Fruit fly (Drosophila melanogaster): Measurements from ENCODE around the gene Ostgamma.

The Ostgamma gene

DNA sequence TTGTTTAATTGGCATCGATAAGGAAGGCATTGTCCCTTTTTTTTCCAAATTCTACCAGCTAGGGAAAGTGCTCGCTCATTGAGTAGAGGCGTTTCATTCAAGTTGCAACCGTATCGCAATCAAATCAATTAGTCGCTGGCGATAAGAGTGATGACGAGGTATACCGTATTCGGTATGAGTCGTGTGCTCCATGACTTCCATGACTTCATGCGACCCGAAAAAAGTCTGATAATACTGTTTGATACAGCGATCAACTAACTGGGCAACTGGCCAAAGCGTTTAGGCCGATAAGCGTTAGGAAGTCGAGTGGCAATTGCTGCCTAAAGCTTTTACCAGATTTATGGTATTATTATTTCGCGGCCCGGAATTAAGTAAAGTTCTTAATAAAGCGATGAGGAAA is 36.5 kb upstream of the Ostgamma start:
- TF ChIP-seq dsx (GFP tag; optimal IDR thresholded peaks at IDR 0.05; ENCODE audit: poor library complexity, severe bottlenecking) (no peak), CG32006 (GFP tag; optimal IDR thresholded peaks at IDR 0.05) (no peak), Hr39 (GFP tag; optimal IDR thresholded peaks at IDR 0.05) (no peak), vri (GFP tag; optimal IDR thresholded peaks at IDR 0.05) (peak; percentile 70), svp (GFP tag) (peak; percentile 84), Gug (GFP tag; IDR thresholded peaks at IDR 0.05) (no peak), fd85E (GFP tag; optimal IDR thresholded peaks at IDR 0.05) (no peak), CG6854 (GFP tag; optimal IDR thresholded peaks at IDR 0.05) (no peak), Hr4 (GFP tag; optimal IDR thresholded peaks at IDR 0.05) (no peak)

DNA sequence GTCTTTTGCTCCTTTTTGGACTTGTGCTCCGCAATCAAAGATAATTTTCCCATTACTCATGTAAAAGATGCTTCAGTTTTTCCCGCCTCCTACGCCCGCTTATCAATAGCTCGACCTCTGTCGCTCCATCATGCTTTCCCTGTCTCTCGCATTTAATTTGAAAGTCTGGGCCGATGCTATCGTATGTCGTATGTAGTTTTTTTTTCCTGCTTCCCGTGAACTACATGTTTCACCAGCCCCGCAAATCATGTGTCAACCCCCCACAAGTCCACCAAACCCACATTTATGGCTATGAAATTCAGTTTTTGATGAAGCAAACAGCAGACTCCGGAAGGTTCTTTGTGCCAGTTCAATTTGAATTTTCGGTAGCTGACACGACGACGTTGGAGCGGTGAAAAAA is 34.4 kb upstream of the Ostgamma start, which contains the start of gene CG14273:
Gene CG14273, plus strand, starts transcription at position 301 of the 400 bp plus-strand sequence.
- TF ChIP-seq CG11762 (GFP tag; optimal IDR thresholded peaks at IDR 0.05; ENCODE audit: insufficient read depth) (no peak), Blimp-1 (GFP tag; optimal IDR thresholded peaks at IDR 0.05) (no peak), acj6 (GFP tag; optimal IDR thresholded peaks at IDR 0.05) (no peak), Eip75B (GFP tag; optimal IDR thresholded peaks at IDR 0.05) (no peak), Gug (GFP tag; IDR thresholded peaks at IDR 0.05) (no peak)

DNA sequence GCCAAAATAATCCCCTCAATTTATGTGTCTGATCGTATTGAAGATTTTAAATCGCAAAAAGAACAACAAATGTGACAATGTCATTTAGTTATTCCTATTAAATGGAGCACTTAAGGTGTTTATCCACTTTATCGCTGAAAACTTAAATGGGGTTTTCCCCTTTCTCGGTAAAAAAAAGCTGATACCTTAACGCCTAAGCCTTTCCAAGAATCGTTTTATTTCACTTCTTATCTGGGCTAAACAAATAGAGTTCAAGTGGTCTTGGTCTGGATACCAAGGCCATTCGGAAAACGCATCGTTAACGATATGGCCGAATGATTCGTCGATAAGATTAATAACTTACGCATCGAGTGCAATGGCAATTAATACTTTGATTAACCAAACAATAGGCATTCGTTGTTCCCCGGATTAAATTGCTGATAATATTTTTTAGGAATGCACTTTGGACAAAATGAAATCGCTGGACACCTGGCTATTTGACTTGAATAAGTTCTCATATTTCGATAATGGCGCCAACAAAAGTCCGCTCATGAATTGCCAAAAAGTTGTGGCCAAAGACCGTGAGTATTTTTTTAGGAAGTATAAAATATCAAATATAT is 31.9 kb upstream of the Ostgamma start:
- TF ChIP-seq CG10631 (GFP tag; optimal IDR thresholded peaks at IDR 0.05) (no peak), spab (GFP tag; optimal IDR thresholded peaks at IDR 0.05) (no peak), topi (GFP tag; optimal IDR thresholded peaks at IDR 0.05) (no peak), CG11902 (GFP tag; optimal IDR thresholded peaks at IDR 0.05) (no peak), achi (GFP tag; optimal IDR thresholded peaks at IDR 0.05) (no peak), vri (GFP tag; optimal IDR thresholded peaks at IDR 0.05) (no peak), acj6 (GFP tag; optimal IDR thresholded peaks at IDR 0.05) (no peak), Eip93F (GFP tag; optimal IDR thresholded peaks at IDR 0.05) (no peak), cyc (GFP tag; optimal IDR thresholded peaks at IDR 0.05) (no peak), OdsH (GFP tag; optimal IDR thresholded peaks at IDR 0.05) (no peak), Smox (GFP tag; optimal IDR thresholded peaks at IDR 0.05) (no peak), Sox14 (GFP tag; optimal IDR thresholded peaks at IDR 0.05) (no peak), CG8319 (GFP tag; optimal IDR thresholded peaks at IDR 0.05) (no peak), CG8632 (GFP tag; optimal IDR thresholded peaks at IDR 0.05) (no peak), CG3919 (GFP tag; optimal IDR thresholded peaks at IDR 0.05) (no peak), fkh (GFP tag; optimal IDR thresholded peaks at IDR 0.05) (no peak), CG7368 (GFP tag; optimal IDR thresholded peaks at IDR 0.05) (no peak), CG6163 (GFP tag; IDR thresholded peaks at IDR 0.05) (no peak)

DNA sequence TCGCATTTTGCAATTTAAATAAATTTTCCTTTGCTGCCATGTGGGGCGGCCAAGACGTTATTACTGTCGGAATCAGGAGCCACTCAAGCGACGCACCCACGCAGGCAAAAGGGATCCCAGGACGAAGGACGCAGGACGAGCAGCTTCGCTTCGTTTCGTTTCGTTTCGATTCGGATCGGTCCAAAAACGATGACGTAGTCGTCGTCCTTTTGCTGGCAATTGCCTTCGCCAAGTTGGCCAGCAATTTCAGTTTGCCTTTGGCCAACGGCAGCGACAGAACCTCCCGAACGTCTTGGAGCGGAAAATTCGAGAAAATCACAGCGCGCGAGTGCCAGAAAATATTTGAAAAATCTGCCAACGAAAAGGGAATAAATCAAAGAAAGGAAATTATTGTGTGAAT is 30.0 kb upstream of the Ostgamma start, which contains the start of gene witty:
Gene witty, plus strand, starts transcription at position 249 of the 400 bp plus-strand sequence.
- TF ChIP-seq CG3919 (GFP tag; optimal IDR thresholded peaks at IDR 0.05) = no peak
- no peak for TF ChIP-seq spab (GFP tag; optimal IDR thresholded peaks at IDR 0.05)
- no peak for TF ChIP-seq Eip78C (GFP tag)
- TF ChIP-seq CG11762 (GFP tag; optimal IDR thresholded peaks at IDR 0.05; ENCODE audit: insufficient read depth) = no peak
- TF ChIP-seq dsx (GFP tag; optimal IDR thresholded peaks at IDR 0.05; ENCODE audit: poor library complexity, severe bottlenecking) = no peak
- TF ChIP-seq CG6792 (GFP tag; optimal IDR thresholded peaks at IDR 0.05) = no peak
- TF ChIP-seq eg (GFP tag; IDR thresholded peaks at IDR 0.05) = no peak
- TF ChIP-seq Met (GFP tag; optimal IDR thresholded peaks at IDR 0.05) = no peak
- no peak for TF ChIP-seq CG31627 (GFP tag; optimal IDR thresholded peaks at IDR 0.05)
- TF ChIP-seq Sox15 (GFP tag; optimal IDR thresholded peaks at IDR 0.05) = no peak
- no peak for TF ChIP-seq Gug (GFP tag; IDR thresholded peaks at IDR 0.05)
- TF ChIP-seq CG15336 (GFP tag; IDR thresholded peaks at IDR 0.05) = no peak
- no peak for TF ChIP-seq CG1621 (tag; optimal IDR thresholded peaks at IDR 0.05)
- TF ChIP-seq CG6163 (GFP tag; IDR thresholded peaks at IDR 0.05) = no peak
- TF ChIP-seq net (GFP tag; optimal IDR thresholded peaks at IDR 0.05) = no peak
- no peak for TF ChIP-seq CG3032 (tag; optimal IDR thresholded peaks at IDR 0.05)
- no peak for TF ChIP-seq lz (GFP tag; optimal IDR thresholded peaks at IDR 0.05)
- TF ChIP-seq Eip75B (GFP tag; optimal IDR thresholded peaks at IDR 0.05) = no peak

Measured in whole organism, prepupa.